Fruit fly (Drosophila melanogaster): ENCODE data around the gene Mettl14.
A peak's percentile ranks its signal among the peaks of the same experiment; 100 is the strongest.

Mettl14 gene

dm6 chr2L:8266145-8266544 is 42.1 kb upstream of the Mettl14 start (continued):
- TF ChIP-seq B-H2 (GFP tag; optimal IDR thresholded peaks at IDR 0.05) (no peak), CG9797 (GFP tag; optimal IDR thresholded peaks at IDR 0.05) (no peak), CG17328 (GFP tag; IDR thresholded peaks at IDR 0.05) (0 out of 2 replicates have a peak, but pooled peaks have one; percentile 23), CG16863 (GFP tag; optimal IDR thresholded peaks at IDR 0.05) (no peak), jing (GFP tag; optimal IDR thresholded peaks at IDR 0.05) (peak; percentile 31), NfI (GFP tag; optimal IDR thresholded peaks at IDR 0.05) (no peak), dmrt99B (tag; optimal IDR thresholded peaks at IDR 0.05) (peak; percentile 88), az2 (GFP tag; optimal IDR thresholded peaks at IDR 0.05) (peak; percentile 11), CG10267 (tag; optimal IDR thresholded peaks at IDR 0.05) (peak; percentile 47), CG14050 (GFP tag; IDR thresholded peaks at IDR 0.05) (no peak), CG3407 (GFP tag; optimal IDR thresholded peaks at IDR 0.05) (peak; percentile 31), ro (GFP tag; IDR thresholded peaks at IDR 0.05) (no peak), CG17385 (GFP tag; optimal IDR thresholded peaks at IDR 0.05) (peak; percentile 53), ems (GFP tag; optimal IDR thresholded peaks at IDR 0.05) (no peak), onecut (GFP tag; IDR thresholded peaks at IDR 0.05) (peak; percentile 47), CG6689 (GFP tag; IDR thresholded peaks at IDR 0.05) (no peak; the same call in 1 of the 2 replicates), D (optimal IDR thresholded peaks at IDR 0.05) (no peak), D (GFP tag; optimal IDR thresholded peaks at IDR 0.05) (peak; percentile 40), Tbp (GFP tag; optimal IDR thresholded peaks at IDR 0.05) (no peak), chinmo (GFP tag; IDR thresholded peaks at IDR 0.05; ENCODE audit: partially characterized antibody) (no peak), CG14014 (GFP tag; IDR thresholded peaks at IDR 0.05) (0 out of 2 replicates have a peak, but pooled peaks have one; percentile 27), z (GFP tag; IDR thresholded peaks at IDR 0.05) (no peak), Kr (GFP tag; optimal IDR thresholded peaks at IDR 0.05) (no peak), Neu2 (GFP tag; optimal IDR thresholded peaks at IDR 0.05; ENCODE audit: borderline replicate concordance) (no peak), Hey (tag; optimal IDR thresholded peaks at IDR 0.05) (no peak), ssp (GFP tag; IDR thresholded peaks at IDR 0.05) (no peak), CoRest (tag; optimal IDR thresholded peaks at IDR 0.05) (peak; percentile 72), stc (GFP tag; IDR thresholded peaks at IDR 0.05) (peak; percentile 79), pb (GFP tag; optimal IDR thresholded peaks at IDR 0.05) (no peak), ERR (GFP tag; optimal IDR thresholded peaks at IDR 0.05) (no peak), CG12071 (GFP tag; optimal IDR thresholded peaks at IDR 0.05) (no peak), Trl (optimal IDR thresholded peaks at IDR 0.05) (no peak), Trl (GFP tag; optimal IDR thresholded peaks at IDR 0.05) (no peak), zfh2 (GFP tag; optimal IDR thresholded peaks at IDR 0.05) (no peak), unc-4 (GFP tag; IDR thresholded peaks at IDR 0.05; ENCODE audit: partially characterized antibody) (no peak), Ets65A (GFP tag) (peak; percentile 80), CG7357 (GFP tag; IDR thresholded peaks at IDR 0.05) (no peak), CG14860 (GFP tag; IDR thresholded peaks at IDR 0.05; ENCODE audit: partially characterized antibody) (no peak), bsh (GFP tag; optimal IDR thresholded peaks at IDR 0.05) (peak; percentile 43 to 65), Hr39 (optimal IDR thresholded peaks at IDR 0.05) (no peak), ind (GFP tag; optimal IDR thresholded peaks at IDR 0.05) (peak; percentile 1), exex (tag; optimal IDR thresholded peaks at IDR 0.05) (no peak), crp (GFP tag; optimal IDR thresholded peaks at IDR 0.05) (peak in 1 of 2 experiments; percentile 4), cg (GFP tag; optimal IDR thresholded peaks at IDR 0.05) (no peak), br (optimal IDR thresholded peaks at IDR 0.05) (no peak), CG1602 (GFP tag; optimal IDR thresholded peaks at IDR 0.05) (peak; percentile 17), CG2875 (GFP tag; optimal IDR thresholded peaks at IDR 0.05) (peak; percentile 45), CG14710 (tag; optimal IDR thresholded peaks at IDR 0.05) (peak; percentile 30), CG34224 (GFP tag; IDR thresholded peaks at IDR 0.05; ENCODE audit: partially characterized antibody) (no peak), CG9876 (GFP tag; optimal IDR thresholded peaks at IDR 0.05) (no peak), luna (GFP tag; optimal IDR thresholded peaks at IDR 0.05) (no peak), Taf1 (GFP tag; IDR thresholded peaks at IDR 0.05) (no peak), Nf-YA (GFP tag; IDR thresholded peaks at IDR 0.05) (no peak)
